Fruit fly (Drosophila melanogaster) S2 (cell line): ENCODE data around the gene Jon66Ci.
A peak's percentile ranks its signal among the peaks of the same experiment; 100 is the strongest.

Experiments
- CG8478 ChIP-seq: fragments of >200 bp; optimal IDR thresholded peaks from 2 replicates; lab custom pipeline; 2018
- CTCF ChIP-seq, 2 experiments: fragments of >200 bp; optimal IDR thresholded peaks; 2 replicates each; lab custom pipeline; 2018

Jon66Ci gene

dm6 chr3L:8372035-8372434 is 19.3 kb upstream of the Jon66Ci start, which contains the start of gene ImpE1:
TSS of gene ImpE1 (plus strand) at chr3L:8372405.
- TF ChIP-seq CTCF (optimal IDR thresholded peaks at IDR 0.05; lab: Kevin White, UChicago): no peak
- no peak for TF ChIP-seq CG8478 (lab: Kevin White, UChicago)

- no peak for TF ChIP-seq CG8478 (lab: Kevin White, UChicago)
Observed at dm6 chr3L:8374107-8374506, 17.2 kb upstream of the Jon66Ci start.

- TF ChIP-seq CTCF (optimal IDR thresholded peaks at IDR 0.05; lab: Kevin White, UChicago) (no peak), CG8478 (lab: Kevin White, UChicago) (no peak)
Observed at dm6 chr3L:8379161-8379560, 12.2 kb upstream of the Jon66Ci start.

dm6 chr3L:8383968-8384367 is 7.4 kb upstream of the Jon66Ci start:
- TF ChIP-seq CTCF (optimal IDR thresholded peaks at IDR 0.05; lab: Kevin White, UChicago) (no peak), CG8478 (lab: Kevin White, UChicago) (no peak)

- TF ChIP-seq CG8478 (lab: Kevin White, UChicago): no peak
- no peak for TF ChIP-seq CTCF (optimal IDR thresholded peaks at IDR 0.05; lab: Kevin White, UChicago)
Observed at dm6 chr3L:8385055-8385454, 6.3 kb upstream of the Jon66Ci start.

- TF ChIP-seq CG8478 (lab: Kevin White, UChicago): no peak
- no peak for TF ChIP-seq CTCF (optimal IDR thresholded peaks at IDR 0.05; lab: Kevin White, UChicago)
Observed at dm6 chr3L:8393549-8393948, 2.2 kb downstream of the Jon66Ci start, which contains the start of gene Jon66Cii. TSS of gene Jon66Cii (minus strand) at chr3L:8393649.

- TF ChIP-seq CG8478 (lab: Kevin White, UChicago) (no peak), CTCF (optimal IDR thresholded peaks at IDR 0.05; lab: Kevin White, UChicago) (no peak)
Observed at dm6 chr3L:8394132-8394531, 2.8 kb downstream of the Jon66Ci start.

- TF ChIP-seq CG8478 (lab: Kevin White, UChicago) (no peak), CTCF (optimal IDR thresholded peaks at IDR 0.05; lab: Kevin White, UChicago) (peak in 1 of 2 experiments; percentile 64)
Observed at dm6 chr3L:8394944-8395343, 3.6 kb downstream of the Jon66Ci start.

dm6 chr3L:8395630-8396168 is 4.4 kb downstream of the Jon66Ci start, which contains the start of gene CG7120:
TSS of gene CG7120 (plus strand) at chr3L:8396000.
- TF ChIP-seq CG8478 (lab: Kevin White, UChicago) (no peak), CTCF (optimal IDR thresholded peaks at IDR 0.05; lab: Kevin White, UChicago) (no peak)

dm6 chr3L:8396187-8396586 is 4.8 kb downstream of the Jon66Ci start:
- TF ChIP-seq CTCF (optimal IDR thresholded peaks at IDR 0.05; lab: Kevin White, UChicago): no peak
- TF ChIP-seq CG8478 (lab: Kevin White, UChicago): no peak

dm6 chr3L:8398763-8399445 is 7.6 kb downstream of the Jon66Ci start:
- TF ChIP-seq CG8478 (lab: Kevin White, UChicago) (no peak), CTCF (optimal IDR thresholded peaks at IDR 0.05; lab: Kevin White, UChicago) (no peak)

dm6 chr3L:8405123-8405522 is 13.8 kb downstream of the Jon66Ci start, which contains the start of the genes Tpt, mkg-p and CG13667:
TSS of gene Tpt (minus strand) at chr3L:8405277.
TSS of gene mkg-p (minus strand) at chr3L:8405277.
TSS of gene CG13667 (plus strand) at chr3L:8405454.
- TF ChIP-seq CTCF (optimal IDR thresholded peaks at IDR 0.05; lab: Kevin White, UChicago) (peak in 1 of 2 experiments; percentile 37), CG8478 (lab: Kevin White, UChicago) (no peak)

dm6 chr3L:8411439-8411897 is 20.1 kb downstream of the Jon66Ci start, which contains the start of gene Exo70:
TSS of gene Exo70 (plus strand) at chr3L:8411851.
- TF ChIP-seq CG8478 (lab: Kevin White, UChicago): no peak
- TF ChIP-seq CTCF (optimal IDR thresholded peaks at IDR 0.05; lab: Kevin White, UChicago): no peak

- no peak for TF ChIP-seq CTCF (optimal IDR thresholded peaks at IDR 0.05; lab: Kevin White, UChicago)
- no peak for TF ChIP-seq CG8478 (lab: Kevin White, UChicago)
Observed at dm6 chr3L:8412725-8413124, 21.4 kb downstream of the Jon66Ci start, which contains the start of the genes Oseg1 and mtrm. TSS of gene Oseg1 (minus strand) at chr3L:8412825. TSS of gene mtrm (plus strand) at chr3L:8413012.

dm6 chr3L:8418984-8419383 is 27.6 kb downstream of the Jon66Ci start:
- no peak for TF ChIP-seq CTCF (optimal IDR thresholded peaks at IDR 0.05; lab: Kevin White, UChicago)
